Fruit fly (Drosophila melanogaster): ENCODE measurements around the gene Tsp.

The Tsp gene

DNA sequence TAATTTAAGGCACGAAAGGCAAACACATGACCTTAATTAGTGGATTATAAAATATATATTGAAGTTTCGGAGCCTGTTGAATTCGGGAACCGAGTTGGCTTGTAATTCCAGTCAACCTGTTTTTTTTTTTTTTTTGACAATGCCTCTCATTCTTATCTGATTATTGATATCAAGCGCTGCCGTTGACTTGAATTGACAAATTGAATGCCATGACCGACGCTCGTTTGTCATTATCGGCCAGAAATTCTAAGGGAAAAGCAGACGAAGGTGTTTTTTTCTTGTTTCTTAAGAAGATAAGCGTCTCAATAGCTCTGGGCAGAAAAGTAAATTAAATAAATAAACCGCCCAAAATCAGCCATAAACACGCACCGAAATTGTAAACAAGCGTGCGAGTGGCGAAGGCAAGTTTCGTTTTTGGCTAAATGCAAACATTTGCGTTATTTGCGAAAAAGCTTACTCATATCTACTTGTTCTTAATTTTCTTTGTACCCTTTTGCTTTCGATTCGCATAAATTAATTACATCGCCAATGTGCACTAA lies 65.6 kb downstream of the Tsp start:
- TF ChIP-seq Jra (GFP tag; optimal IDR thresholded peaks at IDR 0.05) (peak; percentile 25), CrebA (GFP tag; optimal IDR thresholded peaks at IDR 0.05; ENCODE audit: borderline replicate concordance) (peak; percentile 32), sage (GFP tag; optimal IDR thresholded peaks at IDR 0.05) (peak; percentile 25), h (GFP tag; optimal IDR thresholded peaks at IDR 0.05) (peak; percentile 19), OdsH (GFP tag; optimal IDR thresholded peaks at IDR 0.05) (peak; percentile 19), psq (GFP tag; optimal IDR thresholded peaks at IDR 0.05) (peak; percentile 33), foxo (GFP tag; optimal IDR thresholded peaks at IDR 0.05) (peak in 1 of 2 experiments; percentile 11), tai (GFP tag; optimal IDR thresholded peaks at IDR 0.05) (no peak), pan (optimal IDR thresholded peaks at IDR 0.05) (no peak), Hnf4 (GFP tag; optimal IDR thresholded peaks at IDR 0.05) (no peak)
